Fruit fly (Drosophila melanogaster) whole organism, embryonic: ENCODE results near the gene sdt.
A peak's percentile ranks its signal among the peaks of the same experiment; 100 is the strongest.

ENCODE experiments used
- Atf6 ChIP-seq: fragments of 200-800 bp; sonication (Bioruptor generic); IDR thresholded peaks from 2 replicates; pipeline ENCODE4 v1.3.6; 2022; ENCODE audit warnings: missing biosample characterization, missing genetic modification characterization
- CG11247 ChIP-seq: fragments of 200-800 bp; sonication (Bioruptor generic); IDR thresholded peaks from 2 replicates; pipeline ENCODE4 v1.3.6; 2022; ENCODE audit warnings: missing biosample characterization, missing genetic modification characterization
- CG11723 ChIP-seq: fragments of 200-800 bp; sonication (Bioruptor generic); optimal IDR thresholded peaks from 2 replicates; lab custom pipeline; 2017; ENCODE audit warnings: missing biosample characterization, mild to moderate bottlenecking, missing genetic modification characterization
- CG13123 ChIP-seq: fragments of 200-800 bp; sonication (Bioruptor generic); optimal IDR thresholded peaks from 2 replicates; lab custom pipeline; 2016; ENCODE audit warnings: missing biosample characterization, missing genetic modification characterization
- CG13775 ChIP-seq: fragments of 200-800 bp; sonication (Bioruptor generic); optimal IDR thresholded peaks from 3 replicates; lab custom pipeline; 2017; ENCODE audit warnings: missing biosample characterization, mild to moderate bottlenecking, missing genetic modification characterization
- CG14965 ChIP-seq: fragments of 200-800 bp; sonication (Bioruptor generic); optimal IDR thresholded peaks from 2 replicates; lab custom pipeline; 2016; ENCODE audit warnings: missing biosample characterization, missing genetic modification characterization, borderline replicate concordance
- CG15269 ChIP-seq: fragments of 200-800 bp; sonication (Bioruptor generic); optimal IDR thresholded peaks from 2 replicates; lab custom pipeline; 2018; ENCODE audit warnings: missing biosample characterization, mild to moderate bottlenecking, missing genetic modification characterization, moderate library complexity
- CG16863 ChIP-seq: fragments of 200-800 bp; sonication (Bioruptor generic); optimal IDR thresholded peaks from 3 replicates; lab custom pipeline; 2016; ENCODE audit warnings: missing biosample characterization, missing genetic modification characterization
- CG18764 ChIP-seq: fragments of 200-800 bp; sonication (Bioruptor generic); optimal IDR thresholded peaks from 3 replicates; lab custom pipeline; 2016; ENCODE audit warnings: missing biosample characterization, missing genetic modification characterization
- CG2120 ChIP-seq: fragments of 200-800 bp; sonication (Bioruptor generic); optimal IDR thresholded peaks from 3 replicates; lab custom pipeline; 2016; ENCODE audit warnings: missing biosample characterization, missing genetic modification characterization
- CG30431 ChIP-seq: fragments of 200-800 bp; sonication (Bioruptor generic); optimal IDR thresholded peaks from 2 replicates; lab custom pipeline; 2017; ENCODE audit warnings: missing biosample characterization, missing genetic modification characterization
- CG33213 ChIP-seq: fragments of 200-800 bp; sonication (Bioruptor generic); optimal IDR thresholded peaks from 3 replicates; lab custom pipeline; 2016; ENCODE audit warnings: missing biosample characterization, missing genetic modification characterization
- CG3847 ChIP-seq: fragments of 200-800 bp; sonication (Bioruptor generic); IDR thresholded peaks from 2 replicates; pipeline ENCODE4 v1.3.6; 2022; ENCODE audit warnings: missing biosample characterization, missing genetic modification characterization
- CG6854 ChIP-seq: fragments of 200-800 bp; sonication (Bioruptor generic); optimal IDR thresholded peaks from 3 replicates; lab custom pipeline; 2017; ENCODE audit warnings: missing biosample characterization, mild to moderate bottlenecking, missing genetic modification characterization
- CG7556 ChIP-seq: fragments of 200-800 bp; sonication (Bioruptor generic); optimal IDR thresholded peaks from 2 replicates; lab custom pipeline; 2017; ENCODE audit warnings: missing biosample characterization, mild to moderate bottlenecking, missing genetic modification characterization
- CG7745 ChIP-seq: fragments of 200-800 bp; sonication (Bioruptor generic); optimal IDR thresholded peaks from 2 replicates; lab custom pipeline; 2018; ENCODE audit warnings: missing biosample characterization, mild to moderate bottlenecking, missing genetic modification characterization, moderate library complexity
- CG7928 ChIP-seq: fragments of 200-800 bp; sonication (Bioruptor generic); optimal IDR thresholded peaks from 2 replicates; lab custom pipeline; 2017; ENCODE audit warnings: missing biosample characterization, mild to moderate bottlenecking, missing genetic modification characterization
- CG9609 ChIP-seq: fragments of 200-800 bp; sonication (Bioruptor generic); optimal IDR thresholded peaks from 3 replicates; lab custom pipeline; 2016; ENCODE audit warnings: missing biosample characterization, missing genetic modification characterization
- Dad ChIP-seq: fragments of 200-800 bp; sonication (Bioruptor generic); optimal IDR thresholded peaks from 3 replicates; lab custom pipeline; 2016; ENCODE audit warnings: missing biosample characterization, missing genetic modification characterization
- Dll ChIP-seq: fragments of 200-800 bp; sonication (Bioruptor generic); IDR thresholded peaks from 4 replicates; pipeline ENCODE4 v1.3.6; 2022; ENCODE audit warnings: missing biosample characterization, missing genetic modification characterization; ENCODE audit not compliant: partially characterized antibody
- Fer2 ChIP-seq: fragments of 200-800 bp; sonication (Bioruptor generic); optimal IDR thresholded peaks from 2 replicates; lab custom pipeline; 2018; ENCODE audit warnings: missing biosample characterization, mild to moderate bottlenecking, missing genetic modification characterization, moderate library complexity
- Gsc ChIP-seq: fragments of 200-800 bp; sonication (Bioruptor generic); IDR thresholded peaks from 2 replicates; pipeline ENCODE4 v1.3.6; 2022; ENCODE audit warnings: missing biosample characterization, missing genetic modification characterization
- Hand ChIP-seq: fragments of 200-800 bp; sonication (Bioruptor generic); optimal IDR thresholded peaks from 2 replicates; lab custom pipeline; 2017; ENCODE audit warnings: mild to moderate bottlenecking, missing biosample characterization, missing genetic modification reagents, missing genetic modification characterization
- Nf-YC ChIP-seq: fragments of 200-800 bp; optimal IDR thresholded peaks from 3 replicates; lab custom pipeline; 2019; ENCODE audit warnings: missing biosample characterization, mild to moderate bottlenecking, missing genetic modification characterization, moderate library complexity
- Oli ChIP-seq: fragments of 200-800 bp; sonication (Bioruptor generic); optimal IDR thresholded peaks from 2 replicates; lab custom pipeline; 2018; ENCODE audit warnings: missing biosample characterization, mild to moderate bottlenecking, missing genetic modification characterization, moderate library complexity
- Rx ChIP-seq: fragments of 200-800 bp; sonication (Bioruptor generic); IDR thresholded peaks from 2 replicates; pipeline ENCODE4 v1.3.6; 2022; ENCODE audit warnings: missing biosample characterization, missing genetic modification characterization
- Scr ChIP-seq: fragments of 200-800 bp; sonication (Bioruptor generic); IDR thresholded peaks from 2 replicates; pipeline ENCODE4 v1.3.6; 2022; ENCODE audit warnings: missing biosample characterization, missing genetic modification characterization; ENCODE audit not compliant: partially characterized antibody
- Sry-β ChIP-seq: fragments of 200-800 bp; sonication (Bioruptor generic); optimal IDR thresholded peaks from 2 replicates; lab custom pipeline; 2018; ENCODE audit warnings: missing biosample characterization, mild to moderate bottlenecking, missing genetic modification characterization, moderate library complexity
- Ssrp ChIP-seq: fragments of 200-800 bp; sonication (Bioruptor generic); optimal IDR thresholded peaks from 2 replicates; lab custom pipeline; 2018; ENCODE audit warnings: missing biosample characterization, mild to moderate bottlenecking, missing genetic modification characterization, moderate library complexity
- Taf1 ChIP-seq: fragments of 200-800 bp; sonication (Bioruptor generic); IDR thresholded peaks from 2 replicates; pipeline ENCODE4 v1.3.6; 2022; ENCODE audit warnings: missing biosample characterization, missing genetic modification characterization
- Trl ChIP-seq, 3 experiments: fragments of >200 bp in 2 of 3; fragments of 200-800 bp in 1 of 3; sonication (Bioruptor generic) in 1 of 3; optimal IDR thresholded peaks; 2 replicates in 1 of 3; 3 replicates in 2 of 3; lab custom pipeline; 2016 to 2017; ENCODE audit warnings: missing biosample characterization in 1 of 3, missing genetic modification characterization in 1 of 3
- al ChIP-seq: fragments of 200-800 bp; sonication (Bioruptor generic); IDR thresholded peaks from 2 replicates; pipeline ENCODE4 v1.3.6; 2022; ENCODE audit warnings: missing biosample characterization, missing genetic modification characterization
- az2 ChIP-seq: fragments of 200-800 bp; sonication (Bioruptor generic); optimal IDR thresholded peaks from 3 replicates; lab custom pipeline; 2016; ENCODE audit warnings: missing biosample characterization, missing genetic modification characterization
- ftz-f1 ChIP-seq: fragments of 200-800 bp; sonication (Bioruptor generic); optimal IDR thresholded peaks from 2 replicates; lab custom pipeline; 2016; ENCODE audit warnings: missing biosample characterization, missing genetic modification characterization
- grau ChIP-seq: fragments of 200-800 bp; optimal IDR thresholded peaks from 3 replicates; lab custom pipeline; 2019; ENCODE audit warnings: missing biosample characterization, mild to moderate bottlenecking, missing genetic modification characterization, moderate library complexity
- kay ChIP-seq: fragments of 200-800 bp; sonication (Bioruptor generic); optimal IDR thresholded peaks from 2 replicates; lab custom pipeline; 2016; ENCODE audit warnings: missing biosample characterization, missing genetic modification characterization
- luna ChIP-seq: fragments of 200-800 bp; sonication (Bioruptor generic); optimal IDR thresholded peaks from 2 replicates; lab custom pipeline; 2016; ENCODE audit warnings: missing biosample characterization, missing genetic modification characterization
- mirr ChIP-seq: fragments of 200-800 bp; sonication (Bioruptor generic); optimal IDR thresholded peaks from 3 replicates; lab custom pipeline; 2018; ENCODE audit warnings: missing biosample characterization, mild to moderate bottlenecking, missing genetic modification characterization
- nmo ChIP-seq: fragments of 200-800 bp; sonication (Bioruptor generic); optimal IDR thresholded peaks from 2 replicates; lab custom pipeline; 2018; ENCODE audit warnings: missing biosample characterization, mild to moderate bottlenecking, missing genetic modification characterization, moderate library complexity
- onecut ChIP-seq: fragments of 200-800 bp; sonication (Bioruptor generic); IDR thresholded peaks from 2 replicates; pipeline ENCODE4 v1.3.6; 2022; ENCODE audit warnings: missing biosample characterization, missing genetic modification characterization
- pb ChIP-seq: fragments of 200-800 bp; sonication (Bioruptor generic); optimal IDR thresholded peaks from 3 replicates; lab custom pipeline; 2016; ENCODE audit warnings: missing biosample characterization, missing genetic modification characterization
- sc ChIP-seq, 3 experiments: fragments of >200 bp in 2 of 3; fragments of 200-800 bp in 1 of 3; sonication (Bioruptor generic) in 1 of 3; optimal IDR thresholded peaks; 2 replicates in 2 of 3; 3 replicates in 1 of 3; lab custom pipeline; 2017; ENCODE audit warnings: mild to moderate bottlenecking in 1 of 3, missing biosample characterization in 1 of 3, missing genetic modification characterization in 1 of 3, missing genetic modification reagents in 1 of 3
- sim ChIP-seq: fragments of 200-800 bp; sonication (Bioruptor generic); IDR thresholded peaks from 2 replicates; pipeline ENCODE4 v1.3.6; 2022; ENCODE audit warnings: missing biosample characterization, missing genetic modification characterization
- so ChIP-seq: fragments of 200-800 bp; sonication (Bioruptor generic); IDR thresholded peaks from 3 replicates; pipeline ENCODE4 v1.3.6; 2022; ENCODE audit warnings: missing biosample characterization, missing genetic modification characterization
- sqz ChIP-seq: fragments of 200-800 bp; sonication (Bioruptor generic); optimal IDR thresholded peaks from 3 replicates; lab custom pipeline; 2018; ENCODE audit warnings: missing biosample characterization, mild to moderate bottlenecking, missing genetic modification characterization
- tio ChIP-seq: fragments of 200-800 bp; sonication (Bioruptor generic); optimal IDR thresholded peaks from 2 replicates; lab custom pipeline; 2017; ENCODE audit warnings: missing biosample characterization, missing genetic modification characterization, inconsistent platforms
- tna ChIP-seq: fragments of 200-800 bp; sonication (Bioruptor generic); IDR thresholded peaks from 2 replicates; pipeline ENCODE4 v1.3.6; 2022; ENCODE audit warnings: missing biosample characterization, missing genetic modification characterization; ENCODE audit not compliant: partially characterized antibody
- toy ChIP-seq: fragments of 200-800 bp; sonication (Bioruptor generic); IDR thresholded peaks from 2 replicates; pipeline ENCODE4 v1.3.6; 2022; ENCODE audit warnings: missing biosample characterization, missing genetic modification characterization
- yki ChIP-seq: fragments of >200 bp; optimal IDR thresholded peaks from 3 replicates; lab custom pipeline; 2018

sdt gene

DNA sequence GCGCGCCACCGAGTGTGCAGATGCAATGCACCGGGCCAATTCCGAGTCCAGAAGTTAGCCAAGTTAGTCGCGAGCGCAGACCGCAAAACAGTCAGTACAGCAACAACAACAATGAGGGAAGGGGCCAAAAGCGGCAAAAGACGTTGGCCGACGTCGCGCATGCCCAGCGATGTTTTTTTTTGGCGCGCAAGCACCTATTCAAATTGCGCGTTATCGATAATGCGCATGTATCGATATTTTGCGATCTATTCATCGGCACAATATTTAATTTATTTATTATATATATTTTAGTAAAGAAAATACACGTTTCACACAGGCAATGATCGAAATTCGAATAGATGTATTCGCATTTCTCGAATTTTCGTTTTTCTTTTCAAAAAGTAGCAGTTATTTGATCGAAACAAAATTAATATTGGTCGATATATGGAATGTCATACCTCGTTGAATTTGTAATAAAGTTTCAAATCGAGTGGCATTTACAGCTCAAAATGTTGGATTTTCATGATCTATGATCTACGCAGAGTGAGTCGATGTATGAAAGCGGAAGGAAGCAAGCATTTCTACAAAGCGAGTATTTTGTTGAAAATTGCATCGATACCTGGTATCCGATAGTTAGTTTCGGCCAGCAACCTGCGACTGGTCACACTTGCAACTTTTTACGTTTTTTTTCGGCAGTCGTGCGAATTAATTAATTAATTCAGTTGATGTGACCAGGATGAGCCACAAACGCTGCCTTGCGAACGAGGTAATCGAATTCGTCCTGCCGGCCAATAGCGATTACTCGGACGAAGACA is 48.9 kb upstream of the sdt start, which contains the start of gene CG2116 (continued):
- TF ChIP-seq so (GFP tag; lab: Robert Waterston, UW): no peak
- TF ChIP-seq az2 (GFP tag; lab: Kevin White, UChicago): no peak
- no peak for TF ChIP-seq Trl (optimal IDR thresholded peaks at IDR 0.05; lab: Kevin White, UChicago)
- TF ChIP-seq Trl (GFP tag; optimal IDR thresholded peaks at IDR 0.05; lab: Kevin White, UChicago): no peak
- TF ChIP-seq Taf1 (GFP tag; lab: Robert Waterston, UW): no peak
- no peak for TF ChIP-seq sim (GFP tag; lab: Robert Waterston, UW)
- TF ChIP-seq CG7928: no peak
- no peak for TF ChIP-seq CG2120 (GFP tag; lab: Kevin White, UChicago)
- TF ChIP-seq Oli: no peak
- no peak for TF ChIP-seq CG16863 (GFP tag; lab: Kevin White, UChicago)
- TF ChIP-seq CG18764 (GFP tag; lab: Kevin White, UChicago): no peak
- no peak for TF ChIP-seq CG3847 (GFP tag; lab: Robert Waterston, UW)
- TF ChIP-seq Gsc (GFP tag; lab: Robert Waterston, UW): no peak
- TF ChIP-seq CG6854 (GFP tag; lab: Kevin White, UChicago): no peak
- no peak for TF ChIP-seq CG15269
- TF ChIP-seq onecut (GFP tag; lab: Robert Waterston, UW): no peak
- no peak for TF ChIP-seq ftz-f1 (GFP tag; lab: Kevin White, UChicago)
- TF ChIP-seq CG14965 (GFP tag; lab: Kevin White, UChicago): no peak
- no peak for TF ChIP-seq CG13123
- TF ChIP-seq CG30431: no peak
- peak; percentile 66 for TF ChIP-seq sqz
- no peak for TF ChIP-seq CG11723 (GFP tag; lab: Kevin White, UChicago)
- no peak for TF ChIP-seq grau (tag; lab: Kevin White, UChicago)
- no peak for TF ChIP-seq toy (GFP tag; lab: Robert Waterston, UW)
- TF ChIP-seq mirr: no peak
- TF ChIP-seq CG13775: no peak
- no peak for TF ChIP-seq CG9609 (GFP tag; lab: Kevin White, UChicago)
- peak; percentile 90 for TF ChIP-seq CG7745
- TF ChIP-seq Rx (GFP tag; lab: Robert Waterston, UW): no peak
- no peak for TF ChIP-seq CG11247 (GFP tag; lab: Robert Waterston, UW)
- TF ChIP-seq tna (GFP tag; lab: Robert Waterston, UW): 0 out of 2 replicates have a peak, but pooled peaks have one; percentile 11
- peak; percentile 26 for TF ChIP-seq nmo (GFP tag; lab: Kevin White, UChicago)
- TF ChIP-seq Atf6: no peak
- no peak for TF ChIP-seq Ssrp (tag; lab: Kevin White, UChicago)
- no peak for TF ChIP-seq Sry-β (GFP tag; lab: Kevin White, UChicago)
- no peak for TF ChIP-seq Dad
- TF ChIP-seq Fer2 (tag; lab: Kevin White, UChicago): no peak
- peak; percentile 79 for TF ChIP-seq Dll (GFP tag; lab: Robert Waterston, UW)
- TF ChIP-seq pb: no peak
- TF ChIP-seq sc (optimal IDR thresholded peaks at IDR 0.05; lab: Kevin White, UChicago): no peak
- TF ChIP-seq sc (GFP tag; optimal IDR thresholded peaks at IDR 0.05; lab: Kevin White, UChicago): no peak
- TF ChIP-seq Nf-YC (tag; lab: Kevin White, UChicago): peak; percentile 20
- TF ChIP-seq tio: no peak
- TF ChIP-seq CG7556: no peak
- TF ChIP-seq kay (GFP tag; lab: Kevin White, UChicago): no peak
- no peak for TF ChIP-seq CG33213
- TF ChIP-seq Hand (GFP tag; lab: Kevin White, UChicago): no peak
- no peak for TF ChIP-seq yki
- no peak for TF ChIP-seq al (GFP tag; lab: Robert Waterston, UW)
- TF ChIP-seq luna: no peak
- peak; percentile 79 for TF ChIP-seq Scr (GFP tag; lab: Robert Waterston, UW)
